Fruit fly (Drosophila melanogaster) whole organism, embryonic: Measurements from ENCODE around the gene CG14882.
A peak's percentile ranks its signal among the peaks of the same experiment; 100 is the strongest.

Experiments
- Bteb2 ChIP-seq: fragments of 200-800 bp; sonication (Bioruptor generic); optimal IDR thresholded peaks from 2 replicates; lab custom pipeline; 2016; ENCODE audit warnings: missing biosample characterization, missing genetic modification characterization
- CG14050 ChIP-seq: fragments of 200-800 bp; sonication (Bioruptor generic); IDR thresholded peaks from 3 replicates; pipeline ENCODE4 v1.3.6; 2022; ENCODE audit warnings: missing biosample characterization, missing genetic modification characterization
- CG15601 ChIP-seq: fragments of 200-800 bp; sonication (Bioruptor generic); optimal IDR thresholded peaks from 3 replicates; lab custom pipeline; 2019; ENCODE audit warnings: missing biosample characterization, mild to moderate bottlenecking, missing genetic modification characterization, moderate library complexity
- CG2129 ChIP-seq: fragments of 200-800 bp; sonication (Bioruptor generic); IDR thresholded peaks from 2 replicates; pipeline ENCODE4 v1.3.6; 2022; ENCODE audit warnings: missing biosample characterization, missing genetic modification characterization; ENCODE audit not compliant: partially characterized antibody
- CG2678 ChIP-seq: fragments of 200-800 bp; sonication (Bioruptor generic); optimal IDR thresholded peaks from 3 replicates; lab custom pipeline; 2019; ENCODE audit warnings: missing biosample characterization, mild to moderate bottlenecking, missing genetic modification characterization, moderate library complexity
- CG3847 ChIP-seq: fragments of 200-800 bp; sonication (Bioruptor generic); IDR thresholded peaks from 2 replicates; pipeline ENCODE4 v1.3.6; 2022; ENCODE audit warnings: missing biosample characterization, missing genetic modification characterization
- CG4360 ChIP-seq: fragments of 200-800 bp; sonication (Bioruptor generic); IDR thresholded peaks from 2 replicates; pipeline ENCODE4 v1.3.6; 2022; ENCODE audit warnings: missing biosample characterization, missing genetic modification characterization
- CG4707 ChIP-seq: fragments of 200-800 bp; sonication (Bioruptor generic); optimal IDR thresholded peaks from 2 replicates; lab custom pipeline; 2018; ENCODE audit warnings: missing biosample characterization, mild to moderate bottlenecking, missing genetic modification characterization, moderate library complexity
- CG6654 ChIP-seq: fragments of 200-800 bp; sonication (Bioruptor generic); optimal IDR thresholded peaks from 2 replicates; lab custom pipeline; 2017; ENCODE audit warnings: missing biosample characterization, mild to moderate bottlenecking, missing genetic modification characterization
- CG7357 ChIP-seq: fragments of 200-800 bp; sonication (Bioruptor generic); IDR thresholded peaks from 3 replicates; pipeline ENCODE4 v1.3.6; 2022; ENCODE audit warnings: missing biosample characterization, missing genetic modification characterization
- CG7963 ChIP-seq: fragments of 200-800 bp; sonication (Bioruptor generic); IDR thresholded peaks from 3 replicates; pipeline ENCODE4 v1.3.6; 2022; ENCODE audit warnings: missing biosample characterization, missing genetic modification characterization; ENCODE audit not compliant: partially characterized antibody
- CG8359 ChIP-seq: fragments of 200-800 bp; sonication (Bioruptor generic); optimal IDR thresholded peaks from 2 replicates; lab custom pipeline; 2017; ENCODE audit warnings: missing biosample characterization, mild to moderate bottlenecking, missing genetic modification characterization, borderline replicate concordance
- CG9797 ChIP-seq: fragments of 200-800 bp; sonication (Bioruptor generic); optimal IDR thresholded peaks from 3 replicates; lab custom pipeline; 2018; ENCODE audit warnings: missing biosample characterization, mild to moderate bottlenecking, missing genetic modification characterization
- E2f2 ChIP-seq: fragments of 200-800 bp; sonication (Bioruptor generic); IDR thresholded peaks from 2 replicates; pipeline ENCODE4 v1.3.6; 2022; ENCODE audit warnings: missing biosample characterization, missing genetic modification characterization
- Hsf ChIP-seq: fragments of 200-800 bp; sonication (Bioruptor generic); optimal IDR thresholded peaks from 3 replicates; lab custom pipeline; 2016; ENCODE audit warnings: missing biosample characterization, missing genetic modification characterization
- Lim3 ChIP-seq: fragments of 200-800 bp; sonication (Bioruptor generic); IDR thresholded peaks from 2 replicates; pipeline ENCODE4 v1.3.6; 2022; ENCODE audit warnings: missing biosample characterization, missing genetic modification characterization
- Max ChIP-seq: fragments of 200-800 bp; sonication (Bioruptor generic); optimal IDR thresholded peaks from 2 replicates; lab custom pipeline; 2016; ENCODE audit warnings: missing biosample characterization, mild to moderate bottlenecking, missing genetic modification characterization
- NC2α ChIP-seq: fragments of 200-800 bp; sonication (Bioruptor generic); optimal IDR thresholded peaks from 2 replicates; lab custom pipeline; 2016; ENCODE audit warnings: missing biosample characterization, missing genetic modification characterization
- Neu2 ChIP-seq: fragments of 200-800 bp; sonication (Bioruptor generic); optimal IDR thresholded peaks from 3 replicates; lab custom pipeline; 2016; ENCODE audit warnings: missing biosample characterization, missing genetic modification characterization, borderline replicate concordance
- Sox100B ChIP-seq: fragments of 200-800 bp; sonication (Bioruptor generic); optimal IDR thresholded peaks from 3 replicates; lab custom pipeline; 2018; ENCODE audit warnings: missing biosample characterization, mild to moderate bottlenecking, missing genetic modification characterization
- Taf1 ChIP-seq: fragments of 200-800 bp; sonication (Bioruptor generic); IDR thresholded peaks from 2 replicates; pipeline ENCODE4 v1.3.6; 2022; ENCODE audit warnings: missing biosample characterization, missing genetic modification characterization
- ap ChIP-seq: fragments of 200-800 bp; sonication (Bioruptor generic); IDR thresholded peaks from 2 replicates; pipeline ENCODE4 v1.3.6; 2022; ENCODE audit warnings: missing biosample characterization, missing genetic modification characterization
- ara ChIP-seq: fragments of 200-800 bp; sonication (Bioruptor generic); IDR thresholded peaks from 2 replicates; pipeline ENCODE4 v1.3.6; 2022; ENCODE audit warnings: missing biosample characterization, missing genetic modification characterization
- ash1 ChIP-seq: fragments of 200-800 bp; sonication (Bioruptor generic); optimal IDR thresholded peaks from 2 replicates; lab custom pipeline; 2018; ENCODE audit warnings: missing biosample characterization, mild to moderate bottlenecking, missing genetic modification characterization
- cg ChIP-seq: fragments of 200-800 bp; sonication (Bioruptor generic); optimal IDR thresholded peaks from 3 replicates; lab custom pipeline; 2019; ENCODE audit warnings: missing biosample characterization, mild to moderate bottlenecking, missing genetic modification characterization, moderate library complexity
- chinmo ChIP-seq: fragments of 200-800 bp; sonication (Bioruptor generic); IDR thresholded peaks from 4 replicates; pipeline ENCODE4 v1.3.6; 2022; ENCODE audit warnings: missing biosample characterization, missing genetic modification characterization; ENCODE audit not compliant: partially characterized antibody
- corto ChIP-seq: fragments of 200-800 bp; sonication (Bioruptor generic); optimal IDR thresholded peaks from 2 replicates; lab custom pipeline; 2016; ENCODE audit warnings: missing biosample characterization, mild to moderate bottlenecking, missing genetic modification characterization, moderate library complexity
- dan ChIP-seq: fragments of 200-800 bp; sonication (Bioruptor generic); IDR thresholded peaks from 2 replicates; pipeline ENCODE4 v1.3.6; 2022; ENCODE audit warnings: missing biosample characterization, missing genetic modification characterization
- dm ChIP-seq: fragments of 200-800 bp; sonication (Bioruptor generic); optimal IDR thresholded peaks from 3 replicates; lab custom pipeline; 2016; ENCODE audit warnings: missing biosample characterization, missing genetic modification characterization
- en ChIP-seq: fragments of 200-800 bp; sonication (Bioruptor generic); optimal IDR thresholded peaks from 2 replicates; lab custom pipeline; 2016; ENCODE audit warnings: missing biosample characterization, missing genetic modification characterization
- gcm2 ChIP-seq: fragments of 200-800 bp; sonication (Bioruptor generic); optimal IDR thresholded peaks from 2 replicates; lab custom pipeline; 2016; ENCODE audit warnings: missing biosample characterization, missing genetic modification characterization
- hkb ChIP-seq, 2 experiments: fragments of 200-800 bp in 1 of 2; fragments of >200 bp in 1 of 2; sonication (Bioruptor generic) in 1 of 2; IDR thresholded peaks in 1 of 2; optimal IDR thresholded peaks in 1 of 2; 2 replicates each; pipeline versions ENCODE4 v1.3.6 to Lab custom; 2017 to 2022; ENCODE audit warnings: missing biosample characterization in 1 of 2, missing genetic modification characterization in 1 of 2
- kni ChIP-seq: fragments of 200-800 bp; sonication (Bioruptor generic); optimal IDR thresholded peaks from 3 replicates; lab custom pipeline; 2017; ENCODE audit warnings: mild to moderate bottlenecking, missing biosample characterization, missing genetic modification reagents, missing genetic modification characterization
- lilli ChIP-seq: fragments of 200-800 bp; sonication (Bioruptor generic); optimal IDR thresholded peaks from 3 replicates; lab custom pipeline; 2016; ENCODE audit warnings: missing biosample characterization, missing genetic modification characterization
- lola ChIP-seq, 3 experiments: fragments of >200 bp in 2 of 3; fragments of 200-800 bp in 1 of 3; sonication (Bioruptor generic) in 1 of 3; optimal IDR thresholded peaks; 2 replicates each; lab custom pipeline; 2017 to 2019; ENCODE audit warnings: missing biosample characterization in 3 of 3, missing genetic modification characterization in 3 of 3, mild to moderate bottlenecking in 1 of 3, moderate library complexity in 1 of 3
- luna ChIP-seq: fragments of 200-800 bp; sonication (Bioruptor generic); optimal IDR thresholded peaks from 2 replicates; lab custom pipeline; 2016; ENCODE audit warnings: missing biosample characterization, missing genetic modification characterization
- nmo ChIP-seq: fragments of 200-800 bp; sonication (Bioruptor generic); optimal IDR thresholded peaks from 2 replicates; lab custom pipeline; 2018; ENCODE audit warnings: missing biosample characterization, mild to moderate bottlenecking, missing genetic modification characterization, moderate library complexity
- pnt ChIP-seq: fragments of 200-800 bp; sonication (Bioruptor generic); optimal IDR thresholded peaks from 3 replicates; lab custom pipeline; 2016; ENCODE audit warnings: missing biosample characterization, missing genetic modification characterization
- seq ChIP-seq: fragments of 200-800 bp; sonication (Bioruptor generic); IDR thresholded peaks from 2 replicates; pipeline ENCODE4 v1.3.6; 2022; ENCODE audit warnings: missing biosample characterization, missing genetic modification characterization
- sisA ChIP-seq: fragments of 200-800 bp; sonication (Bioruptor generic); IDR thresholded peaks from 2 replicates; pipeline ENCODE4 v1.3.6; 2022; ENCODE audit warnings: missing biosample characterization, missing genetic modification characterization
- so ChIP-seq: fragments of 200-800 bp; sonication (Bioruptor generic); IDR thresholded peaks from 3 replicates; pipeline ENCODE4 v1.3.6; 2022; ENCODE audit warnings: missing biosample characterization, missing genetic modification characterization
- sr ChIP-seq: fragments of 200-800 bp; sonication (Bioruptor generic); IDR thresholded peaks from 3 replicates; pipeline ENCODE4 v1.3.6; 2022; ENCODE audit warnings: missing biosample characterization, missing genetic modification characterization
- ssp ChIP-seq: fragments of 200-800 bp; sonication (Bioruptor generic); IDR thresholded peaks from 2 replicates; pipeline ENCODE4 v1.3.6; 2022; ENCODE audit warnings: missing biosample characterization, missing genetic modification characterization
- tio ChIP-seq: fragments of 200-800 bp; sonication (Bioruptor generic); optimal IDR thresholded peaks from 2 replicates; lab custom pipeline; 2017; ENCODE audit warnings: missing biosample characterization, missing genetic modification characterization, inconsistent platforms
- tna ChIP-seq: fragments of 200-800 bp; sonication (Bioruptor generic); IDR thresholded peaks from 2 replicates; pipeline ENCODE4 v1.3.6; 2022; ENCODE audit warnings: missing biosample characterization, missing genetic modification characterization; ENCODE audit not compliant: partially characterized antibody
- vvl ChIP-seq: fragments of 200-800 bp; sonication (Bioruptor generic); IDR thresholded peaks from 2 replicates; pipeline ENCODE4 v1.3.6; 2022; ENCODE audit warnings: missing biosample characterization, missing genetic modification characterization
- wdn ChIP-seq: fragments of 200-800 bp; sonication (Bioruptor generic); IDR thresholded peaks from 2 replicates; pipeline ENCODE4 v1.3.6; 2022; ENCODE audit warnings: missing biosample characterization, missing genetic modification characterization
- zen2 ChIP-seq: fragments of 200-800 bp; sonication (Bioruptor generic); IDR thresholded peaks from 3 replicates; pipeline ENCODE4 v1.3.6; 2022; ENCODE audit warnings: missing biosample characterization, missing genetic modification characterization; ENCODE audit not compliant: partially characterized antibody

Gene CG14882

dm6 chr3R:16448378-16449134, 5.5 kb downstream of the CG14882 start (continued):
- TF ChIP-seq so (GFP tag; lab: Robert Waterston, UW) (peak; percentile 59; the same call in 2 of the 3 replicates), CG9797 (GFP tag; lab: Kevin White, UChicago) (no peak), Hsf (GFP tag; lab: Kevin White, UChicago) (peak; percentile 49), zen2 (no peak), cg (peak; percentile 39), CG4360 (peak; percentile 43; the same call in 1 of the 2 replicates), Taf1 (GFP tag; lab: Robert Waterston, UW) (peak; percentile 36; the same call in 1 of the 2 replicates), ap (GFP tag; lab: Robert Waterston, UW) (peak; percentile 82), chinmo (0 out of 4 replicates have a peak, but pooled peaks have one; percentile 41), ssp (GFP tag; lab: Robert Waterston, UW) (peak; percentile 28), CG6654 (GFP tag; lab: Kevin White, UChicago) (peak; percentile 66), hkb (optimal IDR thresholded peaks at IDR 0.05; lab: Kevin White, UChicago) (no peak), hkb (GFP tag; IDR thresholded peaks at IDR 0.05; lab: Robert Waterston, UW) (peak; percentile 79), gcm2 (GFP tag; lab: Kevin White, UChicago) (no peak), pnt (GFP tag; lab: Kevin White, UChicago) (peak; percentile 82), NC2α (GFP tag; lab: Kevin White, UChicago) (no peak), corto (no peak), seq (GFP tag; lab: Robert Waterston, UW) (no peak; the same call in 1 of the 2 replicates), Lim3 (GFP tag; lab: Robert Waterston, UW) (peak; percentile 71; the same call in 1 of the 2 replicates), lola (GFP tag; optimal IDR thresholded peaks at IDR 0.05; lab: Kevin White, UChicago) (no peak), Sox100B (GFP tag; lab: Kevin White, UChicago) (no peak), kni (no peak), CG3847 (peak; percentile 58), luna (GFP tag; lab: Kevin White, UChicago) (no peak), Neu2 (GFP tag; lab: Kevin White, UChicago) (no peak), CG8359 (GFP tag; lab: Kevin White, UChicago) (peak; percentile 48), CG4707 (GFP tag; lab: Kevin White, UChicago) (peak; percentile 81), sisA (GFP tag; lab: Robert Waterston, UW) (peak; percentile 85), CG15601 (peak; percentile 66), lilli (peak; percentile 56), ara (GFP tag; lab: Robert Waterston, UW) (peak; percentile 93), sr (GFP tag; lab: Robert Waterston, UW) (peak; percentile 62; the same call in 2 of the 3 replicates), CG2678 (peak; percentile 65), ash1 (GFP tag; lab: Kevin White, UChicago) (no peak), vvl (GFP tag; lab: Robert Waterston, UW) (peak; percentile 80), wdn (GFP tag; lab: Robert Waterston, UW) (peak; percentile 79), E2f2 (no peak; the same call in 1 of the 2 replicates), CG2129 (no peak), CG7963 (GFP tag; lab: Robert Waterston, UW) (no peak), CG14050 (0 out of 3 replicates have a peak, but pooled peaks have one; percentile 12), CG7357 (GFP tag; lab: Robert Waterston, UW) (peak; percentile 55; the same call in 2 of the 3 replicates), tna (GFP tag; lab: Robert Waterston, UW) (no peak), Bteb2 (GFP tag; lab: Kevin White, UChicago) (peak; percentile 51), dm (GFP tag; lab: Kevin White, UChicago) (peak; percentile 58), Max (GFP tag; lab: Kevin White, UChicago) (no peak), nmo (GFP tag; lab: Kevin White, UChicago) (peak; percentile 65), tio (GFP tag; lab: Kevin White, UChicago) (peak; percentile 51), en (GFP tag; lab: Kevin White, UChicago) (peak; percentile 63), dan (GFP tag; lab: Robert Waterston, UW) (peak; percentile 52; the same call in 1 of the 2 replicates)
